Fruit fly (Drosophila melanogaster): ENCODE results near the gene CG2076.
A peak's percentile ranks its signal among the peaks of the same experiment; 100 is the strongest.

DNA sequence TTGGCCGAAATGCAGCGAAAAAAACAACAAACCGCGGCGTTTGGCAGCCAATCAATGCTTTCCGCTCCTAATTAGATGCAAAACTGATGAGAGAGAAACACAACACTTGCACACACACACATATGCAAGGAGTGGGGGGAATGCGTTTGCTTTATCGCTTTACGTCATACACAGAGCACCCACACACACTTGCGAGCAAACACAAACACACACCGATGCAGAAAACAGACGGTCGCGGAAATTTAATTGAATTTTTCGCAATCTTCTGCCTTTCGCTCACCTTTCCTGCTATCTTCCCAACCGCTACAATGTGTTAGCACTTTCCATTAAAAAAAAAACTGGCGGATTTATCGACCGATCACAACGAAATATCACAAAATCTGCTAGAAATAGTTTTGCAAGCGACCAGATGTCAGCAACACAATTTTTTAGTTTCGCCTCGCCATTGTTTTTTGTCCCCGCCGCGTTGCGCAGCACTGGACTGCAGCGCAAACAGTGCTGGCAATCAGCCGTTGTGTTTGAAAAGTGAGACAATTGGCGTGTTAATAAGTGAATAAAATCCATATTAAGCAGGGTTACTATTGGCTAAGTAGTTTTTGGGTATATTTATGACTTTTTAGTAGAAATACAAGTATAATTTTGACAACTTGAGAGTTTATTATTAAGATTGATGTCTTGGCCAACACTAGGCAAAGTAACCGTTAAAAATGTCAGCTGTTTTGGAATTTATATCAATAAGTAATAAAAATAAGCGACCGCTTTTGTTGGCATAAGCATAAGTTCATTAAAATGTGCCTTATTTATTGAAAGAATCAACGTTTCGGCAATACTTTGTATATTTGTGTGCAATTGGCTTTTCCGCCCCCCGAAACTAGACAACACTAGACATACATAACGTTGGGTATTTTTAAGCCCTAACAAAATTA is 46.8 kb downstream of the CG2076 start, which contains the start of gene Klp10A:
- TF ChIP-seq CG10669 (GFP tag; optimal IDR thresholded peaks at IDR 0.05): no peak
- peak; percentile 2 for TF ChIP-seq CG8319 (GFP tag; optimal IDR thresholded peaks at IDR 0.05)
- no peak for TF ChIP-seq CG6792 (GFP tag; optimal IDR thresholded peaks at IDR 0.05)
- peak; percentile 1 for TF ChIP-seq Hr39 (GFP tag; optimal IDR thresholded peaks at IDR 0.05)
- no peak for TF ChIP-seq Hr4 (GFP tag; optimal IDR thresholded peaks at IDR 0.05)
- no peak for TF ChIP-seq CG8632 (GFP tag; optimal IDR thresholded peaks at IDR 0.05)
- no peak for TF ChIP-seq dsx (GFP tag; optimal IDR thresholded peaks at IDR 0.05; ENCODE audit: poor library complexity, severe bottlenecking)
- no peak for TF ChIP-seq CG1621 (tag; optimal IDR thresholded peaks at IDR 0.05)
- TF ChIP-seq Blimp-1 (GFP tag; optimal IDR thresholded peaks at IDR 0.05): no peak
- TF ChIP-seq Sox102F (GFP tag; optimal IDR thresholded peaks at IDR 0.05): no peak
- no peak for TF ChIP-seq OdsH (GFP tag; optimal IDR thresholded peaks at IDR 0.05)
- TF ChIP-seq Hr38 (GFP tag; optimal IDR thresholded peaks at IDR 0.05): no peak
- TF ChIP-seq acj6 (GFP tag; optimal IDR thresholded peaks at IDR 0.05): peak; percentile 4

All from whole organism, prepupa.